Fruit fly (Drosophila melanogaster) whole organism, prepupa: ENCODE measurements around the gene sala.

Experiments
- CG10631 ChIP-seq: fragments of 200-800 bp; sonication (Bioruptor generic); optimal IDR thresholded peaks from 2 replicates; lab custom pipeline; 2016; ENCODE audit warnings: missing biosample characterization, missing genetic modification characterization
- CG10669 ChIP-seq: fragments of 200-800 bp; sonication (Bioruptor generic); optimal IDR thresholded peaks from 3 replicates; lab custom pipeline; 2018; ENCODE audit warnings: missing biosample characterization, mild to moderate bottlenecking, missing genetic modification characterization, moderate library complexity
- CG11762 ChIP-seq: fragments of 200-800 bp; sonication (Bioruptor generic); optimal IDR thresholded peaks from 3 replicates; lab custom pipeline; 2016; ENCODE audit warnings: missing biosample characterization, missing genetic modification characterization; ENCODE audit not compliant: insufficient read depth
- CG15336 ChIP-seq: fragments of 200-800 bp; sonication (Bioruptor generic); IDR thresholded peaks from 2 replicates; pipeline ENCODE4 v1.3.6; 2022; ENCODE audit warnings: missing biosample characterization, missing genetic modification characterization
- CG16779 ChIP-seq: fragments of 200-800 bp; sonication (Bioruptor generic); optimal IDR thresholded peaks from 3 replicates; lab custom pipeline; 2017; ENCODE audit warnings: missing biosample characterization, mild to moderate bottlenecking, missing genetic modification characterization
- CG32006 ChIP-seq: fragments of 200-800 bp; sonication (Bioruptor generic); optimal IDR thresholded peaks from 3 replicates; lab custom pipeline; 2017; ENCODE audit warnings: missing biosample characterization, mild to moderate bottlenecking, missing genetic modification characterization
- CG34406 ChIP-seq: fragments of 200-800 bp; sonication (Bioruptor generic); optimal IDR thresholded peaks from 3 replicates; lab custom pipeline; 2016; ENCODE audit warnings: missing biosample characterization, missing genetic modification characterization
- CG3919 ChIP-seq: fragments of 200-800 bp; sonication (Bioruptor generic); optimal IDR thresholded peaks from 3 replicates; lab custom pipeline; 2016; ENCODE audit warnings: missing biosample characterization, missing genetic modification characterization
- CG4318 ChIP-seq: fragments of 200-800 bp; sonication (Bioruptor generic); optimal IDR thresholded peaks from 3 replicates; lab custom pipeline; 2017; ENCODE audit warnings: missing biosample characterization, mild to moderate bottlenecking, missing genetic modification characterization
- CG6163 ChIP-seq: fragments of 200-800 bp; sonication (Bioruptor generic); IDR thresholded peaks from 3 replicates; pipeline ENCODE4 v1.3.6; 2022; ENCODE audit warnings: missing biosample characterization, missing genetic modification characterization
- CG6276 ChIP-seq: fragments of 200-800 bp; sonication (Bioruptor generic); optimal IDR thresholded peaks from 2 replicates; lab custom pipeline; 2017; ENCODE audit warnings: missing biosample characterization, mild to moderate bottlenecking, missing genetic modification characterization
- CG7368 ChIP-seq: fragments of 200-800 bp; sonication (Bioruptor generic); optimal IDR thresholded peaks from 3 replicates; lab custom pipeline; 2016; ENCODE audit warnings: missing biosample characterization, missing genetic modification characterization
- CG8119 ChIP-seq: fragments of 200-800 bp; sonication (Bioruptor generic); IDR thresholded peaks from 3 replicates; pipeline ENCODE4 v1.3.6; 2022; ENCODE audit warnings: missing biosample characterization, missing genetic modification characterization
- CG8319 ChIP-seq: fragments of 200-800 bp; sonication (Bioruptor generic); optimal IDR thresholded peaks from 3 replicates; lab custom pipeline; 2016; ENCODE audit warnings: missing biosample characterization, missing genetic modification characterization
- CG8632 ChIP-seq: fragments of 200-800 bp; sonication (Bioruptor generic); optimal IDR thresholded peaks from 3 replicates; lab custom pipeline; 2016; ENCODE audit warnings: missing biosample characterization, missing genetic modification characterization
- Eip75B ChIP-seq: fragments of 200-800 bp; sonication (Bioruptor generic); optimal IDR thresholded peaks from 3 replicates; lab custom pipeline; 2016; ENCODE audit warnings: missing biosample characterization, missing genetic modification characterization
- Eip78C ChIP-seq: fragments of 200-800 bp; sonication (Bioruptor generic); peaks from one replicate; lab custom pipeline; 2016; ENCODE audit warnings: missing biosample characterization, missing genetic modification characterization
- Eip93F ChIP-seq: fragments of 200-800 bp; sonication (Bioruptor generic); optimal IDR thresholded peaks from 2 replicates; lab custom pipeline; 2016; ENCODE audit warnings: missing biosample characterization, mild to moderate bottlenecking, missing genetic modification characterization
- Ets21C ChIP-seq: fragments of 200-800 bp; sonication (Bioruptor generic); optimal IDR thresholded peaks from 3 replicates; lab custom pipeline; 2016; ENCODE audit warnings: missing biosample characterization, missing genetic modification characterization
- Ets96B ChIP-seq: fragments of 200-800 bp; optimal IDR thresholded peaks from 2 replicates; lab custom pipeline; 2019; ENCODE audit warnings: missing biosample characterization, mild to moderate bottlenecking, missing genetic modification characterization, moderate library complexity
- Gug ChIP-seq: fragments of 200-800 bp; sonication (Bioruptor generic); IDR thresholded peaks from 2 replicates; pipeline ENCODE4 v1.3.6; 2022; ENCODE audit warnings: missing biosample characterization, missing genetic modification characterization
- Hr38 ChIP-seq: sonication (Bioruptor generic); optimal IDR thresholded peaks from 2 replicates; lab custom pipeline; 2016; ENCODE audit warnings: missing biosample characterization, missing genetic modification characterization
- Hr4 ChIP-seq: fragments of 200-800 bp; sonication (Bioruptor generic); optimal IDR thresholded peaks from 3 replicates; lab custom pipeline; 2016; ENCODE audit warnings: missing biosample characterization, missing genetic modification characterization
- Lpt ChIP-seq: fragments of 200-800 bp; sonication (Bioruptor generic); optimal IDR thresholded peaks from 3 replicates; lab custom pipeline; 2016; ENCODE audit warnings: missing biosample characterization, missing genetic modification characterization
- Met ChIP-seq: fragments of 200-800 bp; sonication (Bioruptor generic); optimal IDR thresholded peaks from 3 replicates; lab custom pipeline; 2016; ENCODE audit warnings: missing biosample characterization, missing genetic modification characterization
- OdsH ChIP-seq: fragments of 200-800 bp; sonication (Bioruptor generic); optimal IDR thresholded peaks from 3 replicates; lab custom pipeline; 2016; ENCODE audit warnings: missing biosample characterization, missing genetic modification characterization
- Sox102F ChIP-seq: fragments of 200-800 bp; sonication (Bioruptor generic); optimal IDR thresholded peaks from 2 replicates; lab custom pipeline; 2016; ENCODE audit warnings: missing biosample characterization, mild to moderate bottlenecking, missing genetic modification characterization
- achi ChIP-seq: fragments of 200-800 bp; sonication (Bioruptor generic); optimal IDR thresholded peaks from 3 replicates; lab custom pipeline; 2016; ENCODE audit warnings: missing biosample characterization, missing genetic modification characterization
- acj6 ChIP-seq: fragments of 200-800 bp; sonication (Bioruptor generic); optimal IDR thresholded peaks from 3 replicates; lab custom pipeline; 2016; ENCODE audit warnings: missing biosample characterization, missing genetic modification characterization
- dsx ChIP-seq: fragments of 200-800 bp; optimal IDR thresholded peaks from 3 replicates; lab custom pipeline; 2019; ENCODE audit warnings: missing biosample characterization, mild to moderate bottlenecking, missing genetic modification characterization, moderate library complexity; ENCODE audit not compliant: poor library complexity, severe bottlenecking
- eg ChIP-seq: fragments of 200-800 bp; sonication (Bioruptor generic); IDR thresholded peaks from 3 replicates; pipeline ENCODE4 v1.3.6; 2022; ENCODE audit warnings: missing biosample characterization, missing genetic modification characterization
- esn ChIP-seq: fragments of 200-800 bp; sonication (Bioruptor generic); optimal IDR thresholded peaks from 2 replicates; lab custom pipeline; 2016; ENCODE audit warnings: missing biosample characterization, mild to moderate bottlenecking, missing genetic modification characterization, moderate library complexity
- fd59A ChIP-seq: fragments of 200-800 bp; sonication (Bioruptor generic); optimal IDR thresholded peaks from 2 replicates; lab custom pipeline; 2017; ENCODE audit warnings: missing biosample characterization, mild to moderate bottlenecking, missing genetic modification characterization, missing genetic modification reagents
- fkh ChIP-seq: fragments of 200-800 bp; sonication (Bioruptor generic); optimal IDR thresholded peaks from 3 replicates; lab custom pipeline; 2017; ENCODE audit warnings: missing biosample characterization, mild to moderate bottlenecking, missing genetic modification characterization, moderate library complexity
- salr ChIP-seq, 2 experiments: fragments of 200-800 bp; sonication (Bioruptor generic); optimal IDR thresholded peaks; 3 replicates each; lab custom pipeline; 2016 to 2018; ENCODE audit warnings: missing biosample characterization in 2 of 2, missing genetic modification characterization in 2 of 2, mild to moderate bottlenecking in 1 of 2
- spab ChIP-seq: fragments of 200-800 bp; sonication (Bioruptor generic); optimal IDR thresholded peaks from 2 replicates; lab custom pipeline; 2017; ENCODE audit warnings: missing biosample characterization, mild to moderate bottlenecking, missing genetic modification characterization, missing genetic modification reagents
- ss ChIP-seq, 2 experiments: fragments of 200-800 bp; sonication (Bioruptor generic); optimal IDR thresholded peaks; 2 replicates in 1 of 2; 3 replicates in 1 of 2; lab custom pipeline; 2017 to 2018; ENCODE audit warnings: mild to moderate bottlenecking in 2 of 2, missing biosample characterization in 2 of 2, missing genetic modification characterization in 2 of 2, moderate library complexity in 1 of 2
- svp ChIP-seq: fragments of 200-800 bp; sonication (Bioruptor generic); peaks from one replicate; lab custom pipeline; 2016; ENCODE audit warnings: missing biosample characterization, missing genetic modification characterization
- topi ChIP-seq: fragments of 200-800 bp; sonication (Bioruptor generic); optimal IDR thresholded peaks from 3 replicates; lab custom pipeline; 2016; ENCODE audit warnings: missing biosample characterization, missing genetic modification characterization

Gene sala

DNA sequence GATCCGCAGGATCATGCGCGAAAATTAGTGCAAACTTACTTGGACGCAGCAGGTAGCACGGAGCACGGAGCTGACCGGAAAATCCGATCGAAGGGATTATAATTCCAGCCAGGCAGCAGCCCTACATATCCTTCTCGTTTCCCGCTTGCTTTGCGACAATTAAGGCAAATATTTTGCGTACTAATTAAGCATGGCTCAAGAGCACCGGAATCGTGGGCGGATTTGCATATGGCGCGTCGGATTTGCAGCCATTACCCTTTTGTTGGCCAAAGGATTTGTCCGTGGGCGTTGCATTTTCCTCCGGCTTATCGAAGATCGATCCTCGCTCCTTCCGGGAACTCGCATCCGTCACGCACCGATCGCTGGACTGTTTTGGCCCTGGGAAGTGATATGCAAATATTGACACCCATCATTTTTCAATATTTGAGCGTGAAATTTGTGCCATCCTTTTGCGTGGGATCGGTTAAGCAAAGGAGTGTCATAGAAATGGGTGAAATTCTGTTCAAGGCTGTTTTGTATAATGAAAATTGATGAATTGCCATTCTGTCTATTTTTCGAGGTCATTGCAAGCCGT is 28.9 kb upstream of the sala start:
- TF ChIP-seq svp (GFP tag; lab: Kevin White, UChicago) = no peak

dm6 chr2L:11456667-11457222 is 27.8 kb upstream of the sala start:
- TF ChIP-seq Met (GFP tag; lab: Kevin White, UChicago) (no peak), CG8632 (GFP tag; lab: Kevin White, UChicago) (no peak), Eip78C (GFP tag; lab: Kevin White, UChicago) (no peak), fkh (peak; percentile 39)

dm6 chr2L:11468082-11468481 is 16.4 kb upstream of the sala start:
- TF ChIP-seq spab (GFP tag; lab: Kevin White, UChicago) (no peak), fd59A (no peak), Eip93F (GFP tag; lab: Kevin White, UChicago) (no peak), CG10669 (no peak), CG8632 (GFP tag; lab: Kevin White, UChicago) (no peak)

DNA sequence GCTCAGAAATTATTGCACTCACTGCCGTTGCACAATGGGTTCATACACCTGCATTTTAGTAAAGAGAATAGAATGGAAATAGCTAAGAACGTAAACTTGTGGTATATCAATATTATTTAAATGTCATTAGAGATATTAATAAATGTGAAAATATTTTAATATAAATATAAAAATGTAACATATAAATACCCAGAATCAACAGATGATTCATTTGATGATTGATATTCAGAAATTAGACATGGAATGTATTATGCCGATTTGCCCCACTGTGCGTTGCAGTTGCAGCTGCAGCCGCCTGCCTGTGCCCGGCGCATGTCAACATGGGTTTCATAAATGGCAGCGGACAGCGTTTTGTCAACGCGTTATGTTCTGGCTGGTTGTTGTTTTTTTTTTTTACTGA is 14.5 kb upstream of the sala start:
- 0 out of 3 replicates have a peak, but pooled peaks have one; percentile 32 for TF ChIP-seq CG6163 (GFP tag; lab: Robert Waterston, UW)
- TF ChIP-seq CG10631 (GFP tag; lab: Kevin White, UChicago) = peak; percentile 9
- TF ChIP-seq CG8119 (GFP tag; lab: Robert Waterston, UW) = 0 out of 3 replicates have a peak, but pooled peaks have one; percentile 44
- peak; percentile 3 for TF ChIP-seq Lpt (GFP tag; lab: Kevin White, UChicago)
- peak; percentile 3 for TF ChIP-seq Sox102F
- TF ChIP-seq esn (GFP tag; lab: Kevin White, UChicago) = peak; percentile 21
- TF ChIP-seq OdsH (GFP tag; lab: Kevin White, UChicago) = peak; percentile 32
- TF ChIP-seq salr (GFP tag; optimal IDR thresholded peaks at IDR 0.05; lab: Kevin White, UChicago) = peak in 1 of 2 experiments; percentile 4
- peak; percentile 2 for TF ChIP-seq CG7368
- TF ChIP-seq CG10669 = no peak
- TF ChIP-seq acj6 (GFP tag; lab: Kevin White, UChicago) = peak; percentile 20
- peak; percentile 48 for TF ChIP-seq CG32006 (GFP tag; lab: Kevin White, UChicago)
- peak; percentile 59 for TF ChIP-seq Eip78C (GFP tag; lab: Kevin White, UChicago)
- TF ChIP-seq Ets96B = no peak
- no peak for TF ChIP-seq topi (GFP tag; lab: Kevin White, UChicago)
- peak; percentile 4 for TF ChIP-seq CG11762 (GFP tag; lab: Kevin White, UChicago)
- TF ChIP-seq achi = peak; percentile 38
- peak; percentile 24 for TF ChIP-seq CG3919 (GFP tag; lab: Kevin White, UChicago)
- TF ChIP-seq Met (GFP tag; lab: Kevin White, UChicago) = peak; percentile 8
- no peak for TF ChIP-seq CG34406 (GFP tag; lab: Kevin White, UChicago)
- TF ChIP-seq spab (GFP tag; lab: Kevin White, UChicago) = no peak
- TF ChIP-seq CG6276 (GFP tag; lab: Kevin White, UChicago) = no peak
- TF ChIP-seq Ets21C = no peak
- TF ChIP-seq CG16779 (tag; lab: Kevin White, UChicago) = no peak

DNA sequence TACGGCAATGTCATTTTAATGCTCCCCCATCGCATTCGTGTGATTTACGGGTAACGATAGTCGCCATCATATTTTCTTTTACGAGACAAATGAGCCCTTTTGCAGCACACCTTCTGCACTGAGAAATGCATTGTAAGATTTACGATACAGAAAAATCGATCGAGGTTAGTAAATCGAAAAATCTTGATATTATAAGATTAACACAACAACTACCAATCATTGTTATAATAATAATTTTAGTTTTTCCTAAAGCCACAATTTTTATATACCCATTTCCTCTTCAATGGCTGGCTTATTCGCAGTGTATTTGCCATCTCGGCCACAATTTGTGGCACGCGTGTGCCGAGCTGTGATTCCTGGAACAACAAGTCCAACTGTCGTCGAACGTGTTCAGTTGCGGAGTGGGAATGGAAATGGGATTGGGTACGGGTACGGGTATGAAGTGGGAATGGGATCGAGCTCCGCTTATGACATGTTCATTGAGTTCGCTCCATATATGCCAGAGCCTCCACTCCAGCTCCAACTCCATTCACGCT is 12.5 kb upstream of the sala start:
- no peak for TF ChIP-seq Lpt (GFP tag; lab: Kevin White, UChicago)
- TF ChIP-seq Eip78C (GFP tag; lab: Kevin White, UChicago) = peak; percentile 38
- peak; percentile 37 for TF ChIP-seq svp (GFP tag; lab: Kevin White, UChicago)
- TF ChIP-seq Hr4 = peak; percentile 20

dm6 chr2L:11474960-11475359 is 9.5 kb upstream of the sala start:
- no peak for TF ChIP-seq achi
- no peak for TF ChIP-seq Ets96B
- no peak for TF ChIP-seq acj6 (GFP tag; lab: Kevin White, UChicago)
- no peak for TF ChIP-seq OdsH (GFP tag; lab: Kevin White, UChicago)
- TF ChIP-seq Eip75B (GFP tag; lab: Kevin White, UChicago) = no peak
- no peak for TF ChIP-seq Gug
- no peak for TF ChIP-seq CG15336 (GFP tag; lab: Robert Waterston, UW)
- TF ChIP-seq CG8319 (GFP tag; lab: Kevin White, UChicago) = no peak
- no peak for TF ChIP-seq CG3919 (GFP tag; lab: Kevin White, UChicago)
- no peak for TF ChIP-seq CG7368
- TF ChIP-seq Lpt (GFP tag; lab: Kevin White, UChicago) = no peak
- no peak for TF ChIP-seq ss (GFP tag; optimal IDR thresholded peaks at IDR 0.05; lab: Kevin White, UChicago)
- no peak for TF ChIP-seq Hr4
- TF ChIP-seq eg (GFP tag; lab: Robert Waterston, UW) = no peak
- TF ChIP-seq dsx (GFP tag; lab: Kevin White, UChicago) = no peak
- no peak for TF ChIP-seq topi (GFP tag; lab: Kevin White, UChicago)
- TF ChIP-seq Hr38 (GFP tag; lab: Kevin White, UChicago) = no peak
- TF ChIP-seq CG4318 = no peak
- TF ChIP-seq, all 60 proteins: peak for 0
